Worm (Caenorhabditis elegans) whole organism, L4 larva: ENCODE measurements around the gene T28C6.11.

ENCODE experiments used
- D1046.2 ChIP-seq: fragments of 200-800 bp; sonication (Bioruptor generic); IDR thresholded peaks from 2 replicates; pipeline ENCODE4 v1.3.6; 2022; ENCODE audit warnings: missing genetic modification characterization, missing compliant biosample characterization
- F10B5.3 ChIP-seq: sonication (generic microtip); optimal IDR thresholded peaks from 2 replicates; lab custom pipeline; 2016; ENCODE audit warnings: mild to moderate bottlenecking, missing genetic modification characterization, missing compliant biosample characterization
- F49E8.2 ChIP-seq: sonication (generic microtip); optimal IDR thresholded peaks from 2 replicates; lab custom pipeline; 2016; ENCODE audit warnings: missing compliant biosample characterization, mild to moderate bottlenecking, missing genetic modification characterization, borderline replicate concordance
- R02D3.7 ChIP-seq: fragments of 150-350 bp; sonication (generic microtip); optimal IDR thresholded peaks from 3 replicates; lab custom pipeline; 2014; ENCODE audit warnings: missing biosample characterization, missing genetic modification characterization
- Y105C5A.15 ChIP-seq: fragments of 200-800 bp; sonication (Bioruptor generic); IDR thresholded peaks from 2 replicates; pipeline ENCODE4 v1.3.6; 2022; ENCODE audit warnings: missing genetic modification characterization, missing compliant biosample characterization
- Y5F2A.4 ChIP-seq: fragments of 200-800 bp; sonication (Bioruptor generic); optimal IDR thresholded peaks from 2 replicates; lab custom pipeline; 2018; ENCODE audit warnings: mild to moderate bottlenecking, missing genetic modification characterization, missing compliant biosample characterization
- Y75B8A.6 ChIP-seq: fragments of 200-800 bp; sonication (Bioruptor generic); IDR thresholded peaks from 2 replicates; pipeline ENCODE4 v1.3.6; 2022; ENCODE audit warnings: missing genetic modification reagents, missing genetic modification characterization, missing compliant biosample characterization
- ZK337.2 ChIP-seq: fragments of 200-800 bp; sonication (Bioruptor generic); IDR thresholded peaks from 2 replicates; pipeline ENCODE4 v1.3.6; 2022; ENCODE audit warnings: missing genetic modification reagents, missing genetic modification characterization, missing compliant biosample characterization
- ZK546.5 ChIP-seq, 2 experiments: sonication (generic microtip); optimal IDR thresholded peaks; 2 replicates each; lab custom pipeline; 2017; ENCODE audit warnings: missing biosample characterization in 2 of 2, missing genetic modification characterization in 2 of 2
- aha-1 ChIP-seq: fragments of 150-350 bp; peaks from one replicate; lab custom pipeline; 2014; ENCODE audit warnings: missing biosample characterization, missing genetic modification characterization
- arid-1 ChIP-seq: fragments of 200-800 bp; sonication (Bioruptor generic); conservative IDR thresholded peaks from 2 replicates; pipeline ENCODE4 v1.3.6; 2022; ENCODE audit warnings: missing genetic modification reagents, missing genetic modification characterization, missing compliant biosample characterization
- ceh-28 ChIP-seq: fragments of 150-350 bp; optimal IDR thresholded peaks from 2 replicates; lab custom pipeline; 2014; ENCODE audit warnings: missing biosample characterization, missing genetic modification reagents, missing genetic modification characterization
- ceh-44 ChIP-seq: fragments of 200-800 bp; sonication (Bioruptor generic); IDR thresholded peaks from 2 replicates; pipeline ENCODE4 v1.3.6; 2022; ENCODE audit warnings: missing genetic modification reagents, missing genetic modification characterization, missing compliant biosample characterization
- ctbp-1 ChIP-seq: fragments of 200-800 bp; sonication (Bioruptor generic); IDR thresholded peaks from 2 replicates; pipeline ENCODE4 v1.3.6; 2022; ENCODE audit warnings: missing genetic modification reagents, missing genetic modification characterization, missing compliant biosample characterization
- daf-16 ChIP-seq, 3 experiments: sonication (generic microtip); optimal IDR thresholded peaks; 2 replicates each; lab custom pipeline; 2016 to 2017; ENCODE audit warnings: missing genetic modification characterization in 3 of 3, missing genetic modification reagents in 3 of 3, mild to moderate bottlenecking in 2 of 3, missing compliant biosample characterization in 2 of 3, missing biosample characterization in 1 of 3, moderate library complexity in 1 of 3
- dmd-9 ChIP-seq: fragments of 200-800 bp; sonication (Bioruptor generic); IDR thresholded peaks from 2 replicates; pipeline ENCODE4 v1.3.6; 2022; ENCODE audit warnings: missing genetic modification reagents, missing genetic modification characterization, missing compliant biosample characterization
- dve-1 ChIP-seq: sonication (generic microtip); optimal IDR thresholded peaks from 2 replicates; lab custom pipeline; 2017; ENCODE audit warnings: antibody characterized with exemption, mild to moderate bottlenecking, missing genetic modification characterization, missing compliant biosample characterization; ENCODE audit not compliant: insufficient read depth
- egl-27 ChIP-seq: sonication (generic microtip); optimal IDR thresholded peaks from 3 replicates; lab custom pipeline; 2017; ENCODE audit warnings: missing biosample characterization, missing genetic modification reagents, missing genetic modification characterization
- egl-43 ChIP-seq: fragments of 200-800 bp; sonication (Bioruptor generic); IDR thresholded peaks from 2 replicates; pipeline ENCODE4 v1.3.6; 2022; ENCODE audit warnings: missing genetic modification reagents, missing genetic modification characterization, missing compliant biosample characterization
- fkh-10 ChIP-seq: fragments of 150-350 bp; optimal IDR thresholded peaks from 2 replicates; lab custom pipeline; 2014; ENCODE audit warnings: missing biosample characterization, missing genetic modification reagents, missing genetic modification characterization
- hlh-11 ChIP-seq: fragments of 200-800 bp; sonication (Bioruptor generic); optimal IDR thresholded peaks from 2 replicates; lab custom pipeline; 2018; ENCODE audit warnings: mild to moderate bottlenecking, missing genetic modification characterization, missing compliant biosample characterization
- hlh-30 ChIP-seq: sonication (generic microtip); optimal IDR thresholded peaks from 2 replicates; lab custom pipeline; 2017; ENCODE audit warnings: antibody characterized with exemption, mild to moderate bottlenecking, missing genetic modification characterization, missing compliant biosample characterization; ENCODE audit not compliant: insufficient read depth
- hmg-1.1 ChIP-seq: fragments of 200-800 bp; sonication (Bioruptor generic); IDR thresholded peaks from 2 replicates; pipeline ENCODE4 v1.3.6; 2022; ENCODE audit warnings: missing genetic modification reagents, missing genetic modification characterization, missing compliant biosample characterization
- lim-7 ChIP-seq: fragments of 200-800 bp; sonication (Bioruptor generic); IDR thresholded peaks from 2 replicates; pipeline ENCODE4 v1.3.6; 2022; ENCODE audit warnings: missing genetic modification characterization, missing compliant biosample characterization
- lin-1 ChIP-seq: fragments of 200-800 bp; sonication (Bioruptor generic); IDR thresholded peaks from 2 replicates; pipeline ENCODE4 v1.3.6; 2022; ENCODE audit warnings: missing genetic modification reagents, missing genetic modification characterization, missing compliant biosample characterization
- lin-13 ChIP-seq: fragments of 150-350 bp; optimal IDR thresholded peaks from 2 replicates; lab custom pipeline; 2014; ENCODE audit warnings: missing biosample characterization, missing genetic modification reagents, missing genetic modification characterization
- lin-39 ChIP-seq: fragments of 150-350 bp; optimal IDR thresholded peaks from 2 replicates; lab custom pipeline; 2014; ENCODE audit warnings: missing biosample characterization, missing genetic modification reagents, missing genetic modification characterization
- lir-3 ChIP-seq: sonication (generic microtip); optimal IDR thresholded peaks from 2 replicates; lab custom pipeline; 2016; ENCODE audit warnings: mild to moderate bottlenecking, missing genetic modification characterization, missing compliant biosample characterization
- lsy-2 ChIP-seq, 2 experiments: fragments of 150-350 bp in 1 of 2; sonication (generic microtip) in 1 of 2; optimal IDR thresholded peaks; 2 replicates each; lab custom pipeline; 2014 to 2017; ENCODE audit warnings: missing biosample characterization in 2 of 2, missing genetic modification characterization in 2 of 2
- madf-9 ChIP-seq: fragments of 200-800 bp; sonication (Bioruptor generic); conservative IDR thresholded peaks from 2 replicates; pipeline ENCODE4 v1.3.6; 2022; ENCODE audit warnings: missing genetic modification reagents, missing genetic modification characterization, missing compliant biosample characterization
- mdt-29 ChIP-seq: fragments of 200-800 bp; sonication (Bioruptor generic); IDR thresholded peaks from 2 replicates; pipeline ENCODE4 v1.3.6; 2022; ENCODE audit warnings: missing genetic modification reagents, missing genetic modification characterization, missing compliant biosample characterization
- mep-1 ChIP-seq: fragments of 150-350 bp; sonication (generic microtip); optimal IDR thresholded peaks from 3 replicates; lab custom pipeline; 2014; ENCODE audit warnings: missing biosample characterization, missing genetic modification characterization
- mxl-2 ChIP-seq: fragments of 200-800 bp; sonication (Bioruptor generic); conservative IDR thresholded peaks from 2 replicates; pipeline ENCODE4 v1.3.6; 2022; ENCODE audit warnings: missing genetic modification reagents, missing genetic modification characterization, missing compliant biosample characterization
- nhr-48 ChIP-seq: sonication (generic microtip); optimal IDR thresholded peaks from 2 replicates; lab custom pipeline; 2016; ENCODE audit warnings: mild to moderate bottlenecking, missing genetic modification characterization, missing compliant biosample characterization
- php-3 ChIP-seq: fragments of 200-800 bp; sonication (Bioruptor generic); IDR thresholded peaks from 2 replicates; pipeline ENCODE4 v1.3.6; 2022; ENCODE audit warnings: missing genetic modification reagents, missing genetic modification characterization, missing compliant biosample characterization
- saeg-2 ChIP-seq: fragments of 200-800 bp; sonication (Bioruptor generic); IDR thresholded peaks from 2 replicates; pipeline ENCODE4 v1.3.6; 2022; ENCODE audit warnings: missing genetic modification reagents, missing genetic modification characterization, missing compliant biosample characterization
- snpc-1.2 ChIP-seq: fragments of 200-800 bp; sonication (Bioruptor generic); IDR thresholded peaks from 2 replicates; pipeline ENCODE4 v1.3.6; 2022; ENCODE audit warnings: missing genetic modification reagents, missing genetic modification characterization, missing compliant biosample characterization
- spr-1 ChIP-seq: sonication (generic microtip); optimal IDR thresholded peaks from 2 replicates; lab custom pipeline; 2016; ENCODE audit warnings: mild to moderate bottlenecking, missing genetic modification characterization, missing compliant biosample characterization
- tag-97 ChIP-seq: fragments of 200-800 bp; sonication (Bioruptor generic); IDR thresholded peaks from 2 replicates; pipeline ENCODE4 v1.3.6; 2022; ENCODE audit warnings: missing genetic modification characterization, missing compliant biosample characterization
- unc-130 ChIP-seq: sonication (generic microtip); optimal IDR thresholded peaks from 2 replicates; lab custom pipeline; 2016; ENCODE audit warnings: missing genetic modification reagents, missing genetic modification characterization, missing compliant biosample characterization
- unc-62 ChIP-seq, 3 experiments: fragments of 150-350 bp in 1 of 3; sonication (generic microtip); optimal IDR thresholded peaks in 2 of 3; peaks in 1 of 3; 1 replicate in 1 of 3; 2 replicates in 2 of 3; lab custom pipeline; 2014 to 2017; ENCODE audit warnings: missing biosample characterization in 3 of 3, missing genetic modification characterization in 3 of 3, missing genetic modification reagents in 3 of 3, missing genotype in 1 of 3
- zag-1 ChIP-seq: fragments of 150-350 bp; optimal IDR thresholded peaks from 2 replicates; lab custom pipeline; 2014; ENCODE audit warnings: missing biosample characterization, missing genetic modification characterization
- zip-2 ChIP-seq: fragments of 150-350 bp; optimal IDR thresholded peaks from 2 replicates; lab custom pipeline; 2014; ENCODE audit warnings: missing biosample characterization, missing genetic modification characterization

T28C6.11 gene

ce11 chrIV:8807327-8807726, 32.7 kb downstream of the T28C6.11 start (continued):
- peak; percentile 48 for TF ChIP-seq dve-1 (tag; lab: Kevin White, UChicago)

- TF ChIP-seq Y5F2A.4 (GFP tag; lab: Kevin White, UChicago) (no peak), lin-1 (GFP tag; lab: Robert Waterston, UW) (no peak), php-3 (GFP tag; lab: Robert Waterston, UW) (no peak), R02D3.7 (tag; lab: Kevin White, UChicago) (no peak), lin-13 (GFP tag; lab: Kevin White, UChicago) (no peak), madf-9 (GFP tag; lab: Robert Waterston, UW) (no peak), daf-16 (GFP tag; optimal IDR thresholded peaks at IDR 0.05; lab: Kevin White, UChicago) (no peak), daf-16 (tag; optimal IDR thresholded peaks at IDR 0.05; lab: Kevin White, UChicago) (no peak), lim-7 (GFP tag; lab: Robert Waterston, UW) (no peak), zip-2 (tag; lab: Kevin White, UChicago) (no peak), mxl-2 (GFP tag; lab: Robert Waterston, UW) (no peak), unc-130 (GFP tag; lab: Kevin White, UChicago) (no peak), F49E8.2 (tag; lab: Kevin White, UChicago) (no peak), egl-27 (tag; lab: Kevin White, UChicago) (no peak), ZK337.2 (no peak), tag-97 (no peak), nhr-48 (tag; lab: Kevin White, UChicago) (no peak)
- TF ChIP-seq, all 104 proteins: peak for 0
Observed at ce11 chrIV:8798255-8798654, 41.8 kb downstream of the T28C6.11 start, which contains the start of gene clec-182. Gene clec-182, minus strand, starts transcription at chrIV:8798355.

- TF ChIP-seq unc-62 (GFP tag; optimal IDR thresholded peaks at IDR 0.05 in 1 of 2; lab: Kevin White, UChicago) (no peak), unc-62 (tag; optimal IDR thresholded peaks at IDR 0.05; lab: Kevin White, UChicago) (no peak), aha-1 (tag; lab: Kevin White, UChicago) (peak; percentile 72), ctbp-1 (GFP tag; lab: Robert Waterston, UW) (0 out of 2 replicates have a peak, but pooled peaks have one; percentile 42), mep-1 (tag; lab: Kevin White, UChicago) (peak; percentile 65), hmg-1.1 (GFP tag; lab: Robert Waterston, UW) (0 out of 2 replicates have a peak, but pooled peaks have one; percentile 10), lsy-2 (tag; optimal IDR thresholded peaks at IDR 0.05; lab: Kevin White, UChicago) (peak in 1 of 2 experiments; percentile 12), D1046.2 (GFP tag; lab: Robert Waterston, UW) (no peak), lin-39 (tag; lab: Kevin White, UChicago) (peak; percentile 15), Y75B8A.6 (GFP tag; lab: Robert Waterston, UW) (no peak), hlh-30 (peak; percentile 20), fkh-10 (peak; percentile 61)
- TF ChIP-seq, all 104 proteins: peak for 8
Observed at ce11 chrIV:8796246-8796645, 43.8 kb downstream of the T28C6.11 start.

- TF ChIP-seq spr-1 (peak; percentile 53), egl-43 (GFP tag; lab: Robert Waterston, UW) (peak; percentile 82), dmd-9 (no peak), snpc-1.2 (GFP tag; lab: Robert Waterston, UW) (no peak), saeg-2 (GFP tag; lab: Robert Waterston, UW) (0 out of 2 replicates have a peak, but pooled peaks have one; percentile 70), ZK546.5 (tag; optimal IDR thresholded peaks at IDR 0.05; lab: Kevin White, UChicago) (no peak), lin-13 (GFP tag; lab: Kevin White, UChicago) (peak; percentile 81), arid-1 (0 out of 2 replicates have a peak, but pooled peaks have one; percentile 18), F10B5.3 (tag; lab: Kevin White, UChicago) (peak; percentile 27), hlh-11 (tag; lab: Kevin White, UChicago) (peak; percentile 99), ceh-28 (tag; lab: Kevin White, UChicago) (peak; percentile 30), lim-7 (GFP tag; lab: Robert Waterston, UW) (no peak), lir-3 (no peak), zag-1 (no peak), Y105C5A.15 (GFP tag; lab: Robert Waterston, UW) (no peak), daf-16 (GFP tag; optimal IDR thresholded peaks at IDR 0.05; lab: Kevin White, UChicago) (peak; percentile 51 to 71), daf-16 (tag; optimal IDR thresholded peaks at IDR 0.05; lab: Kevin White, UChicago) (peak; percentile 62), mdt-29 (no peak), ceh-44 (GFP tag; lab: Robert Waterston, UW) (0 out of 2 replicates have a peak, but pooled peaks have one; percentile 31)
Observed at ce11 chrIV:8794895-8795665, 45.0 kb downstream of the T28C6.11 start.
